Worm (Caenorhabditis elegans): ENCODE measurements around the gene ndab-2.

- no peak for TF ChIP-seq jun-1 (tag; optimal IDR thresholded peaks at IDR 0.05)
- TF ChIP-seq pag-3 (tag; optimal IDR thresholded peaks at IDR 0.05; ENCODE audit: borderline replicate concordance, insufficient read depth): no peak
- TF ChIP-seq lir-3 (tag; optimal IDR thresholded peaks at IDR 0.05; ENCODE audit: poor library complexity): no peak
- no peak for TF ChIP-seq unc-62 (GFP tag; optimal IDR thresholded peaks at IDR 0.05)
These were observed 47.0 kb upstream of the ndab-2 start, which contains the start of the genes pot-1 and ggtb-1 for ce11 chrIII:7133559-7133958.

All from whole organism, L1 larva.